Worm (Caenorhabditis elegans) whole organism, L3 larva: ENCODE data around the gene C03B1.17.

Experiments
- aly-2 ChIP-seq: fragments of 150-350 bp; optimal IDR thresholded peaks from 2 replicates; lab custom pipeline; 2014; ENCODE audit warnings: missing biosample characterization, missing genetic modification characterization
- ama-1 ChIP-seq: fragments of 150-350 bp; optimal IDR thresholded peaks from 2 replicates; lab custom pipeline; 2018
- ceh-28 ChIP-seq: fragments of 150-350 bp; optimal IDR thresholded peaks from 2 replicates; lab custom pipeline; 2014; ENCODE audit warnings: missing biosample characterization, missing genetic modification reagents, missing genetic modification characterization
- ceh-9 ChIP-seq: sonication (generic microtip); optimal IDR thresholded peaks from 2 replicates; lab custom pipeline; 2018; ENCODE audit warnings: missing biosample characterization, missing genetic modification characterization
- elt-1 ChIP-seq: fragments of 150-350 bp; optimal IDR thresholded peaks from 2 replicates; lab custom pipeline; 2014; ENCODE audit warnings: missing biosample characterization, missing genetic modification characterization
- elt-2 ChIP-seq: sonication (generic microtip); optimal IDR thresholded peaks from 2 replicates; lab custom pipeline; 2016; ENCODE audit warnings: missing genetic modification reagents, mild to moderate bottlenecking, missing genetic modification characterization, missing compliant biosample characterization
- fos-1 ChIP-seq: fragments of 150-350 bp; optimal IDR thresholded peaks from 2 replicates; lab custom pipeline; 2014; ENCODE audit warnings: missing biosample characterization, missing genetic modification characterization
- jun-1 ChIP-seq: fragments of 150-350 bp; optimal IDR thresholded peaks from 2 replicates; lab custom pipeline; 2014; ENCODE audit warnings: missing biosample characterization, missing genetic modification reagents, missing genetic modification characterization
- nhr-11 ChIP-seq: fragments of 150-350 bp; optimal IDR thresholded peaks from 2 replicates; lab custom pipeline; 2014; ENCODE audit warnings: missing biosample characterization, missing genetic modification characterization
- nhr-23 ChIP-seq: fragments of 150-350 bp; optimal IDR thresholded peaks from 2 replicates; lab custom pipeline; 2014; ENCODE audit warnings: missing biosample characterization, missing genetic modification reagents, missing genetic modification characterization
- snpc-4 ChIP-seq: fragments of 150-350 bp; optimal IDR thresholded peaks from 2 replicates; lab custom pipeline; 2014; ENCODE audit warnings: missing biosample characterization, missing genetic modification characterization
- ztf-11 ChIP-seq: fragments of 150-350 bp; optimal IDR thresholded peaks from 2 replicates; lab custom pipeline; 2014; ENCODE audit warnings: missing biosample characterization, missing genetic modification characterization

- TF ChIP-seq jun-1 (tag; lab: Kevin White, UChicago) = no peak
- no peak for TF ChIP-seq ceh-28 (tag; lab: Kevin White, UChicago)
- TF ChIP-seq nhr-23 (tag; lab: Kevin White, UChicago) = no peak
- TF ChIP-seq snpc-4 (tag; lab: Kevin White, UChicago) = no peak
- TF ChIP-seq ztf-11 = no peak
- TF ChIP-seq elt-2 = no peak
- TF ChIP-seq ama-1 (lab: Kevin White, UChicago) = no peak
- TF ChIP-seq aly-2 (tag; lab: Kevin White, UChicago) = no peak
- no peak for TF ChIP-seq fos-1 (tag; lab: Kevin White, UChicago)
- TF ChIP-seq ceh-9 (tag; lab: Kevin White, UChicago) = no peak
- no peak for TF ChIP-seq nhr-11 (tag; lab: Kevin White, UChicago)
- no peak for TF ChIP-seq elt-1 (tag; lab: Kevin White, UChicago)
Measured at ce11 chrX:6412575-6412974, 39.1 kb downstream of the C03B1.17 start, which contains the start of gene T22E5.1.
